Fruit fly (Drosophila melanogaster) whole organism, embryonic: Measurements from ENCODE around the gene orion.

ENCODE experiments used
- CG10431 ChIP-seq: fragments of 200-800 bp; sonication (Bioruptor generic); optimal IDR thresholded peaks from 3 replicates; lab custom pipeline; 2018; ENCODE audit warnings: missing biosample characterization, mild to moderate bottlenecking, missing genetic modification characterization
- CG11247 ChIP-seq: fragments of 200-800 bp; sonication (Bioruptor generic); IDR thresholded peaks from 2 replicates; pipeline ENCODE4 v1.3.6; 2022; ENCODE audit warnings: missing biosample characterization, missing genetic modification characterization
- CG11504 ChIP-seq: fragments of 200-800 bp; sonication (Bioruptor generic); optimal IDR thresholded peaks from 3 replicates; lab custom pipeline; 2019; ENCODE audit warnings: missing biosample characterization, mild to moderate bottlenecking, missing genetic modification characterization, moderate library complexity
- CG12104 ChIP-seq: fragments of 200-800 bp; sonication (Bioruptor generic); optimal IDR thresholded peaks from 3 replicates; lab custom pipeline; 2016; ENCODE audit warnings: missing biosample characterization, missing genetic modification characterization
- CG13624 ChIP-seq: fragments of 200-800 bp; sonication (Bioruptor generic); optimal IDR thresholded peaks from 2 replicates; lab custom pipeline; 2016; ENCODE audit warnings: missing biosample characterization, missing genetic modification characterization
- CG14441 ChIP-seq: fragments of 200-800 bp; sonication (Bioruptor generic); IDR thresholded peaks from 2 replicates; pipeline ENCODE4 v1.3.6; 2022; ENCODE audit warnings: missing biosample characterization, missing genetic modification characterization
- CG14860 ChIP-seq: fragments of 200-800 bp; sonication (Bioruptor generic); IDR thresholded peaks from 3 replicates; pipeline ENCODE4 v1.3.6; 2022; ENCODE audit warnings: missing biosample characterization, missing genetic modification characterization; ENCODE audit not compliant: partially characterized antibody
- CG1603 ChIP-seq: fragments of 200-800 bp; sonication (Bioruptor generic); optimal IDR thresholded peaks from 2 replicates; lab custom pipeline; 2019; ENCODE audit warnings: missing biosample characterization, mild to moderate bottlenecking, missing genetic modification characterization, moderate library complexity
- CG17385 ChIP-seq: fragments of 200-800 bp; sonication (Bioruptor generic); optimal IDR thresholded peaks from 3 replicates; lab custom pipeline; 2018; ENCODE audit warnings: missing biosample characterization, mild to moderate bottlenecking, missing genetic modification characterization
- CG17568 ChIP-seq: fragments of 200-800 bp; sonication (Bioruptor generic); optimal IDR thresholded peaks from 2 replicates; lab custom pipeline; 2018; ENCODE audit warnings: missing biosample characterization, mild to moderate bottlenecking, missing genetic modification characterization, moderate library complexity
- CG18599 ChIP-seq: fragments of 200-800 bp; sonication (Bioruptor generic); optimal IDR thresholded peaks from 3 replicates; lab custom pipeline; 2017; ENCODE audit warnings: missing biosample characterization, missing genetic modification characterization, mild to moderate bottlenecking, moderate library complexity, missing genetic modification reagents
- CG32772 ChIP-seq: fragments of 200-800 bp; sonication (Bioruptor generic); IDR thresholded peaks from 2 replicates; pipeline ENCODE4 v1.3.6; 2022; ENCODE audit warnings: missing biosample characterization, missing genetic modification characterization
- CG4282 ChIP-seq: fragments of 200-800 bp; sonication (Bioruptor generic); optimal IDR thresholded peaks from 2 replicates; lab custom pipeline; 2016; ENCODE audit warnings: missing biosample characterization, missing genetic modification characterization
- CG6175 ChIP-seq: fragments of 200-800 bp; sonication (Bioruptor generic); IDR thresholded peaks from 3 replicates; pipeline ENCODE4 v1.3.6; 2022; ENCODE audit warnings: missing biosample characterization, missing genetic modification characterization
- CG6765 ChIP-seq: fragments of 200-800 bp; sonication (Bioruptor generic); optimal IDR thresholded peaks from 3 replicates; lab custom pipeline; 2017; ENCODE audit warnings: missing biosample characterization, mild to moderate bottlenecking, missing genetic modification characterization
- CG6854 ChIP-seq: fragments of 200-800 bp; sonication (Bioruptor generic); optimal IDR thresholded peaks from 3 replicates; lab custom pipeline; 2017; ENCODE audit warnings: missing biosample characterization, mild to moderate bottlenecking, missing genetic modification characterization
- CG8944 ChIP-seq: fragments of 200-800 bp; sonication (Bioruptor generic); optimal IDR thresholded peaks from 3 replicates; lab custom pipeline; 2016; ENCODE audit warnings: missing biosample characterization, missing genetic modification characterization
- CG9876 ChIP-seq: fragments of 200-800 bp; sonication (Bioruptor generic); optimal IDR thresholded peaks from 2 replicates; lab custom pipeline; 2016; ENCODE audit warnings: missing biosample characterization, missing genetic modification characterization
- D19B ChIP-seq: fragments of 200-800 bp; sonication (Bioruptor generic); optimal IDR thresholded peaks from 2 replicates; lab custom pipeline; 2017; ENCODE audit warnings: missing biosample characterization, mild to moderate bottlenecking, missing genetic modification characterization
- Dll ChIP-seq: fragments of 200-800 bp; sonication (Bioruptor generic); IDR thresholded peaks from 4 replicates; pipeline ENCODE4 v1.3.6; 2022; ENCODE audit warnings: missing biosample characterization, missing genetic modification characterization; ENCODE audit not compliant: partially characterized antibody
- Doc3 ChIP-seq: fragments of 200-800 bp; sonication (Bioruptor generic); IDR thresholded peaks from 3 replicates; pipeline ENCODE4 v1.3.6; 2022; ENCODE audit warnings: missing biosample characterization, missing genetic modification characterization; ENCODE audit not compliant: partially characterized antibody
- Fer3 ChIP-seq: fragments of 200-800 bp; sonication (Bioruptor generic); optimal IDR thresholded peaks from 2 replicates; lab custom pipeline; 2018; ENCODE audit warnings: missing biosample characterization, mild to moderate bottlenecking, missing genetic modification characterization, moderate library complexity
- Gug ChIP-seq: fragments of 200-800 bp; sonication (Bioruptor generic); IDR thresholded peaks from 4 replicates; pipeline ENCODE4 v1.3.6; 2022; ENCODE audit warnings: missing biosample characterization, missing genetic modification characterization
- H15 ChIP-seq: fragments of 200-800 bp; sonication (Bioruptor generic); IDR thresholded peaks from 3 replicates; pipeline ENCODE4 v1.3.6; 2022; ENCODE audit warnings: missing biosample characterization, missing genetic modification characterization
- HmgD ChIP-seq: fragments of 200-800 bp; sonication (Bioruptor generic); optimal IDR thresholded peaks from 3 replicates; lab custom pipeline; 2016; ENCODE audit warnings: missing biosample characterization, missing genetic modification characterization
- Mrtf ChIP-seq: fragments of 200-800 bp; sonication (Bioruptor generic); IDR thresholded peaks from 3 replicates; pipeline ENCODE4 v1.3.6; 2022; ENCODE audit warnings: missing biosample characterization, missing genetic modification characterization
- Sin3A ChIP-seq: fragments of >200 bp; optimal IDR thresholded peaks from 2 replicates; lab custom pipeline; 2018
- Ssrp ChIP-seq: fragments of 200-800 bp; sonication (Bioruptor generic); optimal IDR thresholded peaks from 2 replicates; lab custom pipeline; 2018; ENCODE audit warnings: missing biosample characterization, mild to moderate bottlenecking, missing genetic modification characterization, moderate library complexity
- Xrp1 ChIP-seq: fragments of 200-800 bp; sonication (Bioruptor generic); IDR thresholded peaks from 2 replicates; pipeline ENCODE4 v1.3.6; 2022; ENCODE audit warnings: missing biosample characterization, missing genetic modification characterization
- chif ChIP-seq, 2 experiments: fragments of 200-800 bp; sonication (Bioruptor generic); optimal IDR thresholded peaks; 3 replicates each; lab custom pipeline; 2016; ENCODE audit warnings: missing biosample characterization in 2 of 2, missing genetic modification characterization in 2 of 2
- corto ChIP-seq: fragments of 200-800 bp; sonication (Bioruptor generic); optimal IDR thresholded peaks from 2 replicates; lab custom pipeline; 2016; ENCODE audit warnings: missing biosample characterization, mild to moderate bottlenecking, missing genetic modification characterization, moderate library complexity
- danr ChIP-seq: fragments of 200-800 bp; sonication (Bioruptor generic); IDR thresholded peaks from 2 replicates; pipeline ENCODE4 v1.3.6; 2022; ENCODE audit warnings: missing biosample characterization, missing genetic modification characterization
- dmrt99B ChIP-seq: fragments of 200-800 bp; sonication (Bioruptor generic); optimal IDR thresholded peaks from 2 replicates; lab custom pipeline; 2018; ENCODE audit warnings: missing biosample characterization, mild to moderate bottlenecking, missing genetic modification characterization, moderate library complexity
- en ChIP-seq: fragments of 200-800 bp; sonication (Bioruptor generic); optimal IDR thresholded peaks from 2 replicates; lab custom pipeline; 2016; ENCODE audit warnings: missing biosample characterization, missing genetic modification characterization
- gcm ChIP-seq: fragments of 200-800 bp; sonication (Bioruptor generic); optimal IDR thresholded peaks from 2 replicates; lab custom pipeline; 2019; ENCODE audit warnings: missing biosample characterization, mild to moderate bottlenecking, missing genetic modification characterization, moderate library complexity
- grau ChIP-seq: fragments of 200-800 bp; optimal IDR thresholded peaks from 3 replicates; lab custom pipeline; 2019; ENCODE audit warnings: missing biosample characterization, mild to moderate bottlenecking, missing genetic modification characterization, moderate library complexity
- lov ChIP-seq, 2 experiments: fragments of 200-800 bp in 1 of 2; fragments of >200 bp in 1 of 2; sonication (Bioruptor generic) in 1 of 2; IDR thresholded peaks in 1 of 2; optimal IDR thresholded peaks in 1 of 2; 2 replicates in 1 of 2; 3 replicates in 1 of 2; pipeline versions ENCODE4 v1.3.6 to Lab custom; 2017 to 2022; ENCODE audit warnings: missing biosample characterization in 1 of 2, missing genetic modification characterization in 1 of 2
- p53 ChIP-seq: fragments of 200-800 bp; sonication (Bioruptor generic); optimal IDR thresholded peaks from 2 replicates; lab custom pipeline; 2016; ENCODE audit warnings: missing biosample characterization, missing genetic modification characterization
- pb ChIP-seq: fragments of 200-800 bp; sonication (Bioruptor generic); optimal IDR thresholded peaks from 3 replicates; lab custom pipeline; 2016; ENCODE audit warnings: missing biosample characterization, missing genetic modification characterization
- pita ChIP-seq: fragments of 200-800 bp; sonication (Bioruptor generic); optimal IDR thresholded peaks from 2 replicates; lab custom pipeline; 2017; ENCODE audit warnings: missing biosample characterization, mild to moderate bottlenecking, missing genetic modification characterization
- pnt ChIP-seq: fragments of 200-800 bp; sonication (Bioruptor generic); optimal IDR thresholded peaks from 3 replicates; lab custom pipeline; 2016; ENCODE audit warnings: missing biosample characterization, missing genetic modification characterization
- repo ChIP-seq: fragments of 200-800 bp; sonication (Bioruptor generic); optimal IDR thresholded peaks from 2 replicates; lab custom pipeline; 2016; ENCODE audit warnings: missing biosample characterization, missing genetic modification characterization
- row ChIP-seq: fragments of 200-800 bp; sonication (Bioruptor generic); IDR thresholded peaks from 3 replicates; pipeline ENCODE4 v1.3.6; 2022; ENCODE audit warnings: missing biosample characterization, missing genetic modification characterization
- sima ChIP-seq: fragments of 200-800 bp; sonication (Bioruptor generic); optimal IDR thresholded peaks from 2 replicates; lab custom pipeline; 2016; ENCODE audit warnings: missing biosample characterization, missing genetic modification characterization
- tll ChIP-seq, 2 experiments: fragments of 200-800 bp in 1 of 2; fragments of >200 bp in 1 of 2; sonication (Bioruptor generic) in 1 of 2; optimal IDR thresholded peaks; 2 replicates each; lab custom pipeline; 2017 to 2019; ENCODE audit warnings: missing biosample characterization in 2 of 2, missing genetic modification characterization in 2 of 2, mild to moderate bottlenecking in 1 of 2, moderate library complexity in 1 of 2
- trh ChIP-seq: fragments of 200-800 bp; sonication (Bioruptor generic); optimal IDR thresholded peaks from 2 replicates; lab custom pipeline; 2016; ENCODE audit warnings: missing biosample characterization, missing genetic modification characterization
- unc-4 ChIP-seq: fragments of 200-800 bp; sonication (Bioruptor generic); IDR thresholded peaks from 2 replicates; pipeline ENCODE4 v1.3.6; 2022; ENCODE audit warnings: missing biosample characterization, missing genetic modification characterization; ENCODE audit not compliant: partially characterized antibody
- usp ChIP-seq: fragments of >200 bp; optimal IDR thresholded peaks from 2 replicates; lab custom pipeline; 2017; ENCODE audit warnings: missing biosample characterization, missing genetic modification characterization

orion gene

dm6 chrX:7937588-7938481, 8.9 kb downstream of the orion start (continued):
- TF ChIP-seq trh (GFP tag; lab: Kevin White, UChicago) = peak; percentile 28
- peak; percentile 25 for TF ChIP-seq CG13624 (GFP tag; lab: Kevin White, UChicago)
- TF ChIP-seq CG4282 (GFP tag; lab: Kevin White, UChicago) = peak; percentile 80
- peak; percentile 50 for TF ChIP-seq CG6854
- TF ChIP-seq en (GFP tag; lab: Kevin White, UChicago) = peak; percentile 79
- TF ChIP-seq lov (optimal IDR thresholded peaks at IDR 0.05; lab: Kevin White, UChicago) = no peak
- TF ChIP-seq lov (GFP tag; IDR thresholded peaks at IDR 0.05; lab: Robert Waterston, UW) = no peak
- peak; percentile 86 for TF ChIP-seq CG10431 (GFP tag; lab: Kevin White, UChicago)
- no peak for TF ChIP-seq CG11247 (GFP tag; lab: Robert Waterston, UW)
- no peak for TF ChIP-seq D19B (GFP tag; lab: Kevin White, UChicago)
- peak; percentile 88 for TF ChIP-seq CG8944 (GFP tag; lab: Kevin White, UChicago)
- peak; percentile 62 for TF ChIP-seq CG18599 (GFP tag; lab: Kevin White, UChicago)
- TF ChIP-seq pnt (GFP tag; lab: Kevin White, UChicago) = peak; percentile 86
- TF ChIP-seq Doc3 (GFP tag; lab: Robert Waterston, UW) = no peak
- TF ChIP-seq CG14860 (GFP tag; lab: Robert Waterston, UW) = no peak
- TF ChIP-seq Dll (GFP tag; lab: Robert Waterston, UW) = 0 out of 4 replicates have a peak, but pooled peaks have one; percentile 30
- peak; percentile 80 for TF ChIP-seq Xrp1 (GFP tag; lab: Robert Waterston, UW)
- TF ChIP-seq grau (tag; lab: Kevin White, UChicago) = peak; percentile 74
- peak; percentile 76 for TF ChIP-seq CG32772 (GFP tag; lab: Robert Waterston, UW)
- TF ChIP-seq row = peak; percentile 78
- TF ChIP-seq pb = peak; percentile 86
- no peak for TF ChIP-seq CG6175 (GFP tag; lab: Robert Waterston, UW)
- no peak for TF ChIP-seq sima (GFP tag; lab: Kevin White, UChicago)
- TF ChIP-seq p53 (GFP tag; lab: Kevin White, UChicago) = peak; percentile 90
- TF ChIP-seq CG12104 (GFP tag; lab: Kevin White, UChicago) = peak; percentile 52
- no peak for TF ChIP-seq corto (GFP tag; lab: Kevin White, UChicago)
- TF ChIP-seq repo = peak; percentile 53
- peak; percentile 86 to 92 for TF ChIP-seq chif (GFP tag; optimal IDR thresholded peaks at IDR 0.05; lab: Kevin White, UChicago)
- TF ChIP-seq Gug = peak; percentile 82
- TF ChIP-seq dmrt99B (tag; lab: Kevin White, UChicago) = peak; percentile 90
- no peak for TF ChIP-seq pita
- TF ChIP-seq gcm = peak; percentile 78
- peak; percentile 89 for TF ChIP-seq CG11504 (tag; lab: Kevin White, UChicago)
- peak; percentile 36 for TF ChIP-seq Fer3 (tag; lab: Kevin White, UChicago)
- TF ChIP-seq HmgD (GFP tag; lab: Kevin White, UChicago) = peak; percentile 44
- TF ChIP-seq Mrtf (GFP tag; lab: Robert Waterston, UW) = 0 out of 3 replicates have a peak, but pooled peaks have one; percentile 9
- no peak for TF ChIP-seq unc-4 (GFP tag; lab: Robert Waterston, UW)
- TF ChIP-seq CG17385 (GFP tag; lab: Kevin White, UChicago) = peak; percentile 73
- TF ChIP-seq H15 (GFP tag; lab: Robert Waterston, UW) = peak; percentile 52; the same call in 1 of the 3 replicates
- peak; percentile 61; the same call in 1 of the 2 replicates for TF ChIP-seq danr (GFP tag; lab: Robert Waterston, UW)
- TF ChIP-seq CG14441 (GFP tag; lab: Robert Waterston, UW) = peak; percentile 64
- TF ChIP-seq tll (GFP tag; optimal IDR thresholded peaks at IDR 0.05; lab: Kevin White, UChicago) = peak; percentile 63 to 74
- TF ChIP-seq CG6765 = no peak
- TF ChIP-seq Ssrp (tag; lab: Kevin White, UChicago) = peak; percentile 88
- no peak for TF ChIP-seq usp (GFP tag; lab: Kevin White, UChicago)
- no peak for TF ChIP-seq Sin3A (lab: Kevin White, UChicago)
- peak; percentile 55 for TF ChIP-seq CG17568 (GFP tag; lab: Kevin White, UChicago)
- TF ChIP-seq CG1603 (tag; lab: Kevin White, UChicago) = peak; percentile 18
- peak; percentile 58 for TF ChIP-seq CG9876 (GFP tag; lab: Kevin White, UChicago)
